Fruit fly (Drosophila melanogaster) S2 (cell line): ENCODE results near the gene Tim9b.

ENCODE experiments used
- CG8478 ChIP-seq: fragments of >200 bp; optimal IDR thresholded peaks from 2 replicates; lab custom pipeline; 2018
- CTCF ChIP-seq, 2 experiments: fragments of >200 bp; optimal IDR thresholded peaks; 2 replicates each; lab custom pipeline; 2018

- no peak for TF ChIP-seq CTCF (optimal IDR thresholded peaks at IDR 0.05; lab: Kevin White, UChicago)
- TF ChIP-seq CG8478 (lab: Kevin White, UChicago): no peak
These were observed 11.4 kb downstream of the Tim9b start for dm6 chrX:19606971-19607370.
